Worm (Caenorhabditis elegans): ENCODE results near the gene nxf-1.

nxf-1 gene

ce11 chrV:14449397-14449796, 34.6 kb upstream of the nxf-1 start, which contains the start of gene F23B12.7:
TSS of gene F23B12.7 (plus strand) at chrV:14449697.
- no peak for TF ChIP-seq ZK546.5 (tag; optimal IDR thresholded peaks at IDR 0.05)
- no peak for TF ChIP-seq ceh-82 (tag; optimal IDR thresholded peaks at IDR 0.05)
- TF ChIP-seq dmd-4 (tag; optimal IDR thresholded peaks at IDR 0.05), result no peak
- TF ChIP-seq skn-1 (tag; optimal IDR thresholded peaks at IDR 0.05), result no peak
- no peak for TF ChIP-seq unc-62 (GFP tag; optimal IDR thresholded peaks at IDR 0.05)
- TF ChIP-seq egl-27 (tag; optimal IDR thresholded peaks at IDR 0.05), result no peak
- TF ChIP-seq ztf-1 (GFP tag; conservative IDR thresholded peaks at IDR 0.05), result no peak
- TF ChIP-seq aly-2 (tag; optimal IDR thresholded peaks at IDR 0.05), result no peak
- TF ChIP-seq mdl-1 (tag; optimal IDR thresholded peaks at IDR 0.05), result no peak
- no peak for TF ChIP-seq nhr-12 (tag; optimal IDR thresholded peaks at IDR 0.05)
- TF ChIP-seq alr-1 (tag; optimal IDR thresholded peaks at IDR 0.05), result no peak
- TF ChIP-seq blmp-1 (tag; optimal IDR thresholded peaks at IDR 0.05; ENCODE audit: insufficient read depth), result no peak
- no peak for TF ChIP-seq elt-3 (tag; optimal IDR thresholded peaks at IDR 0.05)
- TF ChIP-seq mab-5 (tag; optimal IDR thresholded peaks at IDR 0.05), result no peak
- no peak for TF ChIP-seq nhr-25 (tag; optimal IDR thresholded peaks at IDR 0.05)

ce11 chrV:14448669-14449068, 33.9 kb upstream of the nxf-1 start:
- TF ChIP-seq nhr-21 (tag; optimal IDR thresholded peaks at IDR 0.05), result peak; percentile 35
- no peak for TF ChIP-seq sem-4 (tag; optimal IDR thresholded peaks at IDR 0.05)
- no peak for TF ChIP-seq lin-39 (tag; optimal IDR thresholded peaks at IDR 0.05)

ce11 chrV:14447240-14447763, 32.5 kb upstream of the nxf-1 start, which contains the start of the genes dlat-1 and fntb-1:
TSS of gene dlat-1 (minus strand) at chrV:14447290.
TSS of gene fntb-1 (plus strand) at chrV:14447651.
- peak; percentile 80 for TF ChIP-seq fos-1 (tag; optimal IDR thresholded peaks at IDR 0.05)
- no peak for TF ChIP-seq sma-3 (GFP tag; optimal IDR thresholded peaks at IDR 0.05)
- TF ChIP-seq snpc-4 (tag; optimal IDR thresholded peaks at IDR 0.05), result no peak
- TF ChIP-seq ceh-82 (tag; optimal IDR thresholded peaks at IDR 0.05), result no peak
- no peak for TF ChIP-seq aly-2 (tag; optimal IDR thresholded peaks at IDR 0.05)
- TF ChIP-seq gmeb-1 (tag; optimal IDR thresholded peaks at IDR 0.05), result peak; percentile 10
- TF ChIP-seq unc-55 (GFP tag; optimal IDR thresholded peaks at IDR 0.05), result peak; percentile 9
- TF ChIP-seq crh-2 (tag; optimal IDR thresholded peaks at IDR 0.05), result peak; percentile 8

DNA sequence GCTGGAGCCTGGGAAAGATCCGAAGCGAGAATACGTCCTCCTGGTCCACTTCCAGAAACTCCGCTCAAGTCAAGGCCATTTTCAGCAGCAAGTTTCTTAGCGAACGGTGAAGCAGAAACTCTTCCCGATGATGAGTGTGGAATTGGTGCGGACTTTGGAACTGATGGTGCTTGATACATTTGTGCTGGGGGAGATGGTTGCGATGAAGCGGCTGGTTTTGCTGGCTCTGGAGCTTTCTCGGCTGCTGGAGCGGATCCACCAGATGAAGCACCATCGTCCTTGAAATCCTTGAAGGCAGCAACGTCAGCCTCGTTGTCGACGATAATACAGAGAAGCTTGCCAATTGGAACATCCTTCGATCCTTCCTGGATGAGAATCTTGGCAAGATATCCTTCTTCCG, 31.6 kb upstream of the nxf-1 start:
- TF ChIP-seq ama-1 (optimal IDR thresholded peaks at IDR 0.05) (no peak), alr-1 (tag; optimal IDR thresholded peaks at IDR 0.05) (no peak), sem-4 (tag; optimal IDR thresholded peaks at IDR 0.05) (no peak), zag-1 (tag; optimal IDR thresholded peaks at IDR 0.05) (no peak), sma-9 (GFP tag; optimal IDR thresholded peaks at IDR 0.05) (no peak), sma-9 (tag; optimal IDR thresholded peaks at IDR 0.05) (no peak), snpc-4 (tag; optimal IDR thresholded peaks at IDR 0.05) (no peak), skn-1 (tag; optimal IDR thresholded peaks at IDR 0.05) (no peak), lin-11 (tag; optimal IDR thresholded peaks at IDR 0.05) (no peak), nhr-25 (tag; optimal IDR thresholded peaks at IDR 0.05) (no peak), C34F6.9 (tag; optimal IDR thresholded peaks at IDR 0.05) (no peak), ceh-16 (tag; optimal IDR thresholded peaks at IDR 0.05) (no peak), nhr-10 (tag; optimal IDR thresholded peaks at IDR 0.05) (no peak), nhr-237 (tag; optimal IDR thresholded peaks at IDR 0.05) (no peak), aly-2 (tag; optimal IDR thresholded peaks at IDR 0.05) (no peak), R02D3.7 (tag; optimal IDR thresholded peaks at IDR 0.05) (no peak), blmp-1 (tag; optimal IDR thresholded peaks at IDR 0.05; ENCODE audit: insufficient read depth) (no peak), crh-2 (tag; optimal IDR thresholded peaks at IDR 0.05) (no peak), nhr-21 (tag; optimal IDR thresholded peaks at IDR 0.05) (no peak)

- TF ChIP-seq lin-39 (tag; optimal IDR thresholded peaks at IDR 0.05) (no peak), nhr-237 (tag; optimal IDR thresholded peaks at IDR 0.05) (no peak), aly-2 (tag; optimal IDR thresholded peaks at IDR 0.05) (no peak), alr-1 (tag; optimal IDR thresholded peaks at IDR 0.05) (no peak), sem-4 (tag; optimal IDR thresholded peaks at IDR 0.05) (no peak), nhr-12 (tag; optimal IDR thresholded peaks at IDR 0.05) (no peak), nhr-23 (tag; optimal IDR thresholded peaks at IDR 0.05) (no peak), egl-27 (tag; optimal IDR thresholded peaks at IDR 0.05) (no peak), ceh-82 (tag; optimal IDR thresholded peaks at IDR 0.05) (no peak), lsy-2 (tag; optimal IDR thresholded peaks at IDR 0.05) (no peak), elt-1 (tag; optimal IDR thresholded peaks at IDR 0.05) (no peak), nhr-129 (tag; optimal IDR thresholded peaks at IDR 0.05) (no peak), sma-3 (GFP tag; optimal IDR thresholded peaks at IDR 0.05) (no peak), peb-1 (tag; optimal IDR thresholded peaks at IDR 0.05) (no peak), nhr-77 (tag; optimal IDR thresholded peaks at IDR 0.05) (no peak), ceh-16 (tag; optimal IDR thresholded peaks at IDR 0.05) (no peak), ama-1 (optimal IDR thresholded peaks at IDR 0.05) (no peak)
Observed at ce11 chrV:14440841-14441240, 26.0 kb upstream of the nxf-1 start, which contains the start of gene F23B12.4. TSS of gene F23B12.4 (plus strand) at chrV:14441141.

Measured in whole organism, L2 larva.